Fruit fly (Drosophila melanogaster): ENCODE measurements around the gene Syx7.
A peak's percentile ranks its signal among the peaks of the same experiment; 100 is the strongest.

The Syx7 gene

DNA sequence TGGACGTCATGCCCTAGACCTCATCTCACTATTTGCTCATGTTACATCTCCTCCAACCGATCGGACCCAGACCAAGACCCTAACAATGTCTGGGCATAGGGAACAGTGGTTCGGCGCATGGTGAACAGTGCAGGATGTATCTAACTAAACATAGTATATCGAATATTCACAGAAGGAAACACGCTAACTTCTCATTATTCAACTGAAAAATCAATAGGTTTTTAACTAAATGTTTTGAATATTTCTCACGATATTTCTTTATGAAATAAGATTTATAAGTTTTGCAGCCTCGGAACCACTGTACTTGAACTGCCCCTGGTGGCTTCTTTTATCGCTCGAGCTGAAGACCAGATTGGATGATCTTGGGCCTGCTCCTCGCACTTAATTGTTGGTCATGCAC is 8.0 kb downstream of the Syx7 start (continued):
- peak; percentile 20 for TF ChIP-seq CG18599 (GFP tag; optimal IDR thresholded peaks at IDR 0.05)
- no peak for TF ChIP-seq CG6765 (GFP tag; optimal IDR thresholded peaks at IDR 0.05)
- TF ChIP-seq Dip3 (GFP tag; optimal IDR thresholded peaks at IDR 0.05): no peak
- TF ChIP-seq CG12659 (GFP tag; optimal IDR thresholded peaks at IDR 0.05): no peak
- no peak for TF ChIP-seq Ravus (GFP tag; IDR thresholded peaks at IDR 0.05)
- no peak for TF ChIP-seq aop (GFP tag; IDR thresholded peaks at IDR 0.05)
- TF ChIP-seq Lpt (GFP tag; optimal IDR thresholded peaks at IDR 0.05): no peak
- no peak for TF ChIP-seq hkb (optimal IDR thresholded peaks at IDR 0.05)
- peak; percentile 58 for TF ChIP-seq hkb (GFP tag; IDR thresholded peaks at IDR 0.05)
- TF ChIP-seq Hr39 (optimal IDR thresholded peaks at IDR 0.05): no peak
- TF ChIP-seq dmrt99B (tag; optimal IDR thresholded peaks at IDR 0.05): peak; percentile 61
- TF ChIP-seq Usf (GFP tag; optimal IDR thresholded peaks at IDR 0.05): peak; percentile 60
- peak; percentile 22 for TF ChIP-seq CG18764 (GFP tag; optimal IDR thresholded peaks at IDR 0.05)
- no peak for TF ChIP-seq inv (GFP tag; IDR thresholded peaks at IDR 0.05; ENCODE audit: partially characterized antibody)
- peak; percentile 47 for TF ChIP-seq CG1602 (GFP tag; optimal IDR thresholded peaks at IDR 0.05)
- TF ChIP-seq HLH54F (GFP tag; optimal IDR thresholded peaks at IDR 0.05): no peak
- TF ChIP-seq Hmx (GFP tag; optimal IDR thresholded peaks at IDR 0.05): no peak
- TF ChIP-seq BEAF-32 (GFP tag; optimal IDR thresholded peaks at IDR 0.05): no peak
- TF ChIP-seq CG8924 (tag; optimal IDR thresholded peaks at IDR 0.05): peak; percentile 69
- peak; percentile 71 for TF ChIP-seq CG31441 (GFP tag; IDR thresholded peaks at IDR 0.05)
- TF ChIP-seq tin (GFP tag; optimal IDR thresholded peaks at IDR 0.05): peak; percentile 60
- no peak for TF ChIP-seq ase (GFP tag; IDR thresholded peaks at IDR 0.05)
- no peak for TF ChIP-seq Dek (tag; optimal IDR thresholded peaks at IDR 0.05)
- no peak for TF ChIP-seq CG4707 (GFP tag; optimal IDR thresholded peaks at IDR 0.05)
- no peak for TF ChIP-seq ERR (GFP tag; optimal IDR thresholded peaks at IDR 0.05)
- no peak for TF ChIP-seq sima (GFP tag; optimal IDR thresholded peaks at IDR 0.05)
- no peak for TF ChIP-seq CG31365 (tag; optimal IDR thresholded peaks at IDR 0.05)
- no peak for TF ChIP-seq CHES-1-like (GFP tag; optimal IDR thresholded peaks at IDR 0.05)
- no peak for TF ChIP-seq CG11398 (GFP tag; optimal IDR thresholded peaks at IDR 0.05)
- TF ChIP-seq CG1529 (GFP tag; optimal IDR thresholded peaks at IDR 0.05): peak; percentile 28
- peak; percentile 41 for TF ChIP-seq bcd (GFP tag; optimal IDR thresholded peaks at IDR 0.05)
- TF ChIP-seq CG7357 (GFP tag; IDR thresholded peaks at IDR 0.05): 0 out of 3 replicates have a peak, but pooled peaks have one; percentile 44
- no peak; the same call in 1 of the 2 replicates for TF ChIP-seq stc (GFP tag; IDR thresholded peaks at IDR 0.05)
- TF ChIP-seq CG34224 (GFP tag; IDR thresholded peaks at IDR 0.05; ENCODE audit: partially characterized antibody): no peak
- TF ChIP-seq CG6854 (GFP tag; optimal IDR thresholded peaks at IDR 0.05): no peak
- no peak for TF ChIP-seq CG15011 (GFP tag; optimal IDR thresholded peaks at IDR 0.05)
- TF ChIP-seq lbe (GFP tag; optimal IDR thresholded peaks at IDR 0.05): no peak
- TF ChIP-seq CG2116 (GFP tag; optimal IDR thresholded peaks at IDR 0.05): no peak
- peak; percentile 9 for TF ChIP-seq CG11723 (GFP tag; optimal IDR thresholded peaks at IDR 0.05)
- TF ChIP-seq Poxn (GFP tag; IDR thresholded peaks at IDR 0.05): no peak
- TF ChIP-seq Tbp (GFP tag; optimal IDR thresholded peaks at IDR 0.05): no peak
- no peak for TF ChIP-seq sna (GFP tag; IDR thresholded peaks at IDR 0.05; ENCODE audit: partially characterized antibody)
- TF ChIP-seq onecut (GFP tag; IDR thresholded peaks at IDR 0.05): peak; percentile 28; the same call in 1 of the 2 replicates
- TF ChIP-seq CG8089 (GFP tag; optimal IDR thresholded peaks at IDR 0.05): peak; percentile 45
- peak; percentile 68 for TF ChIP-seq CG17361 (GFP tag; IDR thresholded peaks at IDR 0.05)
- no peak for TF ChIP-seq kah (GFP tag; optimal IDR thresholded peaks at IDR 0.05)
- peak; percentile 32 to 84 for TF ChIP-seq bsh (GFP tag; optimal IDR thresholded peaks at IDR 0.05)
- TF ChIP-seq Ptx1 (GFP tag; IDR thresholded peaks at IDR 0.05): peak; percentile 56
- no peak for TF ChIP-seq CG9876 (GFP tag; optimal IDR thresholded peaks at IDR 0.05)
- peak; percentile 8 for TF ChIP-seq nom (GFP tag; optimal IDR thresholded peaks at IDR 0.05)
- no peak for TF ChIP-seq CG13296 (GFP tag; optimal IDR thresholded peaks at IDR 0.05)
- no peak for TF ChIP-seq sqz (GFP tag; optimal IDR thresholded peaks at IDR 0.05)
